5 fruit fly cellular contexts compared by ENCODE assay signal in genomic region chr3L:9499919-9500807, dm6.
TF ChIP-seq lines count a peak whose summit lies in the region.

No protein-coding gene starts in this region.

- no peak for TF ChIP-seq CTCF in whole organism, embryonic (GFP tag; optimal IDR thresholded peaks at IDR 0.05; lab: Kevin White, UChicago)

TF ChIP-seq in whole organism, adult, 20 proteins besides CTCF, POLR2A, EP300 and RAD21:
- no peak for TF ChIP-seq CG1620 (GFP tag; optimal IDR thresholded peaks at IDR 0.05; lab: Kevin White, UChicago)
- no peak for TF ChIP-seq Mnt (GFP tag; optimal IDR thresholded peaks at IDR 0.05; lab: Kevin White, UChicago)
- TF ChIP-seq kay (GFP tag; lab: Kevin White, UChicago; ENCODE audit: borderline replicate concordance), result peak; percentile 60
- TF ChIP-seq toe (GFP tag; optimal IDR thresholded peaks at IDR 0.05; lab: Kevin White, UChicago), result no peak
- no peak for TF ChIP-seq Crg-1 (GFP tag; optimal IDR thresholded peaks at IDR 0.05; lab: Kevin White, UChicago)
- no peak for TF ChIP-seq bab1 (GFP tag; optimal IDR thresholded peaks at IDR 0.05; lab: Kevin White, UChicago)
- peak in 1 of 2 experiments; percentile 29 for TF ChIP-seq cnc (optimal IDR thresholded peaks at IDR 0.05; lab: Kevin White, UChicago)
- TF ChIP-seq CG12768 (GFP tag; optimal IDR thresholded peaks at IDR 0.05; lab: Kevin White, UChicago), result no peak
- no peak for TF ChIP-seq Clk (GFP tag; optimal IDR thresholded peaks at IDR 0.05; lab: Kevin White, UChicago)
- TF ChIP-seq cic (GFP tag; optimal IDR thresholded peaks at IDR 0.05; lab: Kevin White, UChicago), result peak; percentile 28
- TF ChIP-seq tj (GFP tag; optimal IDR thresholded peaks at IDR 0.05; lab: Kevin White, UChicago), result peak; percentile 83

TF ChIP-seq in whole organism, embryonic, 481 proteins besides CTCF, POLR2A, EP300 and RAD21 (continues in another document):
- TF ChIP-seq sd (tag; optimal IDR thresholded peaks at IDR 0.05; lab: Kevin White, UChicago) (peak; percentile 50), HmgZ (tag; optimal IDR thresholded peaks at IDR 0.05; lab: Kevin White, UChicago) (no peak), Mad (GFP tag; optimal IDR thresholded peaks at IDR 0.05; lab: Kevin White, UChicago) (no peak), CG13624 (GFP tag; optimal IDR thresholded peaks at IDR 0.05; lab: Kevin White, UChicago) (no peak), CG11696 (GFP tag; IDR thresholded peaks at IDR 0.05; lab: Robert Waterston, UW) (no peak), Nf-YB (GFP tag; optimal IDR thresholded peaks at IDR 0.05; lab: Kevin White, UChicago) (no peak), CG7786 (GFP tag; optimal IDR thresholded peaks at IDR 0.05; lab: Kevin White, UChicago) (no peak), gro (GFP tag; optimal IDR thresholded peaks at IDR 0.05; lab: Kevin White, UChicago) (no peak), cwo (GFP tag; optimal IDR thresholded peaks at IDR 0.05; lab: Kevin White, UChicago) (peak; percentile 43), dimm (GFP tag; IDR thresholded peaks at IDR 0.05; lab: Robert Waterston, UW) (no peak), CrebB (tag; optimal IDR thresholded peaks at IDR 0.05; lab: Kevin White, UChicago) (no peak), z (GFP tag; IDR thresholded peaks at IDR 0.05; lab: Robert Waterston, UW) (no peak), HHEX (GFP tag; optimal IDR thresholded peaks at IDR 0.05; lab: Kevin White, UChicago) (no peak), eyg (GFP tag; optimal IDR thresholded peaks at IDR 0.05; lab: Kevin White, UChicago) (no peak), Hr3 (GFP tag; optimal IDR thresholded peaks at IDR 0.05; lab: Kevin White, UChicago) (no peak), Dll (GFP tag; IDR thresholded peaks at IDR 0.05; lab: Robert Waterston, UW; ENCODE audit: partially characterized antibody) (no peak), CG4282 (GFP tag; optimal IDR thresholded peaks at IDR 0.05; lab: Kevin White, UChicago) (no peak), CG9797 (GFP tag; optimal IDR thresholded peaks at IDR 0.05; lab: Kevin White, UChicago) (no peak), Lhr (GFP tag; optimal IDR thresholded peaks at IDR 0.05; lab: Kevin White, UChicago) (no peak), CG31224 (GFP tag; IDR thresholded peaks at IDR 0.05; lab: Robert Waterston, UW) (no peak), pzg (GFP tag; optimal IDR thresholded peaks at IDR 0.05; lab: Kevin White, UChicago) (no peak), sug (tag; optimal IDR thresholded peaks at IDR 0.05; lab: Kevin White, UChicago) (peak; percentile 44)

TF ChIP-seq in whole organism, prepupa, 60 proteins besides CTCF, POLR2A, EP300 and RAD21:
- no peak for TF ChIP-seq CG11294 (GFP tag; IDR thresholded peaks at IDR 0.05; lab: Robert Waterston, UW)
- TF ChIP-seq CG1621 (tag; optimal IDR thresholded peaks at IDR 0.05; lab: Kevin White, UChicago), result no peak
- TF ChIP-seq vri (GFP tag; optimal IDR thresholded peaks at IDR 0.05; lab: Kevin White, UChicago), result peak; percentile 13
- TF ChIP-seq svp (GFP tag; lab: Kevin White, UChicago), result peak; percentile 82
- no peak for TF ChIP-seq dac (GFP tag; optimal IDR thresholded peaks at IDR 0.05; lab: Kevin White, UChicago)
TF ChIP-seq in whole organism, prepupa: peak in this region for 2.

TF ChIP-seq in whole organism, pupa, 21 proteins besides CTCF, POLR2A, EP300 and RAD21:
- TF ChIP-seq CG15710 (tag; optimal IDR thresholded peaks at IDR 0.05; lab: Kevin White, UChicago), result no peak
- TF ChIP-seq EcR (GFP tag; optimal IDR thresholded peaks at IDR 0.05; lab: Kevin White, UChicago), result peak; percentile 74
- no peak for TF ChIP-seq rn (GFP tag; IDR thresholded peaks at IDR 0.05; lab: Robert Waterston, UW)

TF ChIP-seq in whole organism, wandering third instar larva, 38 proteins besides CTCF, POLR2A, EP300 and RAD21:
- no peak for TF ChIP-seq CG9705 (GFP tag; optimal IDR thresholded peaks at IDR 0.05; lab: Kevin White, UChicago)
- TF ChIP-seq Rel (GFP tag; optimal IDR thresholded peaks at IDR 0.05; lab: Kevin White, UChicago), result no peak
- peak; percentile 80 for TF ChIP-seq Rel (tag; optimal IDR thresholded peaks at IDR 0.05; lab: Kevin White, UChicago)
